ENCODE assay signal across 8 worm cellular contexts in genomic region chrIII:1218221-1218620, ce11.
TF ChIP-seq lines count a peak whose summit lies in the region.

No protein-coding gene starts in this region.

TF ChIP-seq in whole organism, L1 larva, 84 proteins besides CTCF, POLR2A, EP300 and RAD21 (continues in another document):
- TF ChIP-seq nhr-90 (tag; optimal IDR thresholded peaks at IDR 0.05; lab: Kevin White, UChicago; ENCODE audit: poor library complexity) (peak; percentile 24), ama-1 (optimal IDR thresholded peaks at IDR 0.05; lab: Kevin White, UChicago) (no peak), snu-23 (GFP tag; optimal IDR thresholded peaks at IDR 0.05; lab: Kevin White, UChicago) (peak; percentile 25), nhr-71 (tag; optimal IDR thresholded peaks at IDR 0.05; lab: Kevin White, UChicago) (peak; percentile 36), lin-35 (GFP tag; optimal IDR thresholded peaks at IDR 0.05; lab: Kevin White, UChicago) (peak in 1 of 2 experiments; percentile 11), grh-1 (GFP tag; IDR thresholded peaks at IDR 0.05; lab: Robert Waterston, UW) (no peak), C16A3.4 (tag; optimal IDR thresholded peaks at IDR 0.05; lab: Kevin White, UChicago) (no peak), tlp-1 (tag; optimal IDR thresholded peaks at IDR 0.05; lab: Kevin White, UChicago) (no peak), lsy-2 (tag; optimal IDR thresholded peaks at IDR 0.05; lab: Kevin White, UChicago) (peak in 1 of 2 experiments; percentile 17), rnt-1 (tag; optimal IDR thresholded peaks at IDR 0.05; lab: Kevin White, UChicago) (peak; percentile 33), lin-39 (tag; optimal IDR thresholded peaks at IDR 0.05; lab: Kevin White, UChicago) (no peak)

TF ChIP-seq in whole organism, L3 larva, 47 proteins besides CTCF, POLR2A, EP300 and RAD21:
- peak; percentile 4 for TF ChIP-seq pha-4 (tag; optimal IDR thresholded peaks at IDR 0.05; lab: Kevin White, UChicago)
- TF ChIP-seq nfya-1 (tag; optimal IDR thresholded peaks at IDR 0.05; lab: Kevin White, UChicago; ENCODE audit: insufficient read depth) = peak; percentile 27
- peak; percentile 13 for TF ChIP-seq elt-2 (tag; optimal IDR thresholded peaks at IDR 0.05; lab: Kevin White, UChicago)
- no peak for TF ChIP-seq nhr-11 (tag; optimal IDR thresholded peaks at IDR 0.05; lab: Kevin White, UChicago)
- TF ChIP-seq lin-39 (tag; optimal IDR thresholded peaks at IDR 0.05; lab: Kevin White, UChicago) = no peak
- TF ChIP-seq hmg-11 (tag; optimal IDR thresholded peaks at IDR 0.05; lab: Kevin White, UChicago) = no peak
- TF ChIP-seq lin-15B (tag; optimal IDR thresholded peaks at IDR 0.05; lab: Kevin White, UChicago) = peak; percentile 11
TF ChIP-seq in whole organism, L3 larva: peak in this region for 4.

TF ChIP-seq in whole organism, L4 larva, 104 proteins besides CTCF, POLR2A, EP300 and RAD21 (continues in another document):
- TF ChIP-seq dmd-9 (GFP tag; IDR thresholded peaks at IDR 0.05; lab: Robert Waterston, UW) (0 out of 2 replicates have a peak, but pooled peaks have one; percentile 45), F44E2.7 (GFP tag; IDR thresholded peaks at IDR 0.05; lab: Robert Waterston, UW) (no peak), saeg-2 (GFP tag; IDR thresholded peaks at IDR 0.05; lab: Robert Waterston, UW) (no peak), unc-62 (GFP tag; optimal IDR thresholded peaks at IDR 0.05 in 1 of 2; lab: Kevin White, UChicago) (peak in 1 of 2 experiments; percentile 36), unc-62 (tag; optimal IDR thresholded peaks at IDR 0.05; lab: Kevin White, UChicago) (no peak), dmd-6 (GFP tag; IDR thresholded peaks at IDR 0.05; lab: Robert Waterston, UW) (no peak; the same call in 1 of the 2 replicates), ama-1 (optimal IDR thresholded peaks at IDR 0.05; lab: Kevin White, UChicago) (no peak), duxl-1 (tag; optimal IDR thresholded peaks at IDR 0.05; lab: Kevin White, UChicago; ENCODE audit: poor library complexity) (no peak), sdz-12 (GFP tag; optimal IDR thresholded peaks at IDR 0.05; lab: Kevin White, UChicago) (no peak), dve-1 (tag; optimal IDR thresholded peaks at IDR 0.05; lab: Kevin White, UChicago; ENCODE audit: insufficient read depth) (peak; percentile 3), mes-2 (tag; optimal IDR thresholded peaks at IDR 0.05; lab: Kevin White, UChicago; ENCODE audit: poor library complexity, severe bottlenecking) (peak; percentile 72)

TF ChIP-seq in whole organism, early embryonic, 17 proteins besides CTCF, POLR2A, EP300 and RAD21 (continues in another document):
- TF ChIP-seq hnd-1 (tag; optimal IDR thresholded peaks at IDR 0.05; lab: Kevin White, UChicago) = peak; percentile 0
- TF ChIP-seq sea-1 (GFP tag; conservative IDR thresholded peaks at IDR 0.05; lab: Robert Waterston, UW) = 0 out of 2 replicates have a peak, but pooled peaks have one; percentile 64
- peak; percentile 40 for TF ChIP-seq tbx-37 (GFP tag; conservative IDR thresholded peaks at IDR 0.05; lab: Robert Waterston, UW)
- TF ChIP-seq ama-1 (optimal IDR thresholded peaks at IDR 0.05; lab: Kevin White, UChicago) = no peak
- TF ChIP-seq hmg-4 (GFP tag; optimal IDR thresholded peaks at IDR 0.05; lab: Kevin White, UChicago) = peak; percentile 12
- peak; percentile 58 for TF ChIP-seq F13C5.2 (tag; optimal IDR thresholded peaks at IDR 0.05; lab: Kevin White, UChicago)
- peak; percentile 77 for TF ChIP-seq scrt-1 (GFP tag; IDR thresholded peaks at IDR 0.05; lab: Robert Waterston, UW)
- peak; percentile 31 for TF ChIP-seq ceh-13 (GFP tag; optimal IDR thresholded peaks at IDR 0.05; lab: Kevin White, UChicago)
- TF ChIP-seq tbx-11 (GFP tag; IDR thresholded peaks at IDR 0.05; lab: Robert Waterston, UW) = peak; percentile 73
- TF ChIP-seq flt-1 (GFP tag; IDR thresholded peaks at IDR 0.05; lab: Robert Waterston, UW) = peak; percentile 77
- TF ChIP-seq aly-1 (tag; optimal IDR thresholded peaks at IDR 0.05; lab: Kevin White, UChicago) = peak; percentile 73
- peak; percentile 83 for TF ChIP-seq pes-1 (GFP tag; IDR thresholded peaks at IDR 0.05; lab: Robert Waterston, UW)

TF ChIP-seq in whole organism, late embryonic, 69 proteins besides CTCF, POLR2A, EP300 and RAD21 (continues in another document):
- TF ChIP-seq hlh-6 (tag; optimal IDR thresholded peaks at IDR 0.05; lab: Kevin White, UChicago) (peak; percentile 22), nhr-232 (tag; optimal IDR thresholded peaks at IDR 0.05; lab: Kevin White, UChicago) (peak; percentile 48), ceh-2 (tag; optimal IDR thresholded peaks at IDR 0.05; lab: Kevin White, UChicago) (peak; percentile 32), zip-5 (tag; optimal IDR thresholded peaks at IDR 0.05; lab: Kevin White, UChicago) (peak; percentile 11), che-1 (tag; optimal IDR thresholded peaks at IDR 0.05; lab: Kevin White, UChicago) (peak; percentile 69), fkh-6 (tag; optimal IDR thresholded peaks at IDR 0.05; lab: Kevin White, UChicago) (peak; percentile 31), lin-11 (tag; optimal IDR thresholded peaks at IDR 0.05; lab: Kevin White, UChicago) (peak; percentile 51), pha-2 (tag; optimal IDR thresholded peaks at IDR 0.05; lab: Kevin White, UChicago) (peak; percentile 69), fax-1 (tag; optimal IDR thresholded peaks at IDR 0.05; lab: Kevin White, UChicago) (no peak), pat-9 (tag; optimal IDR thresholded peaks at IDR 0.05; lab: Kevin White, UChicago) (peak; percentile 9), pag-3 (tag; optimal IDR thresholded peaks at IDR 0.05; lab: Kevin White, UChicago; ENCODE audit: borderline replicate concordance) (no peak), ceh-31 (tag; optimal IDR thresholded peaks at IDR 0.05; lab: Kevin White, UChicago) (no peak), elt-2 (tag; optimal IDR thresholded peaks at IDR 0.05; lab: Kevin White, UChicago) (peak; percentile 32)

TF ChIP-seq in whole organism, midembryonic, 9 proteins besides CTCF, POLR2A, EP300 and RAD21:
- peak; percentile 83; the same call in 1 of the 2 replicates for TF ChIP-seq tab-1 (GFP tag; IDR thresholded peaks at IDR 0.05; lab: Robert Waterston, UW)
- peak; percentile 75; the same call in 1 of the 2 replicates for TF ChIP-seq flt-1 (GFP tag; IDR thresholded peaks at IDR 0.05; lab: Robert Waterston, UW)
- TF ChIP-seq ztf-29 (GFP tag; IDR thresholded peaks at IDR 0.05; lab: Robert Waterston, UW) = peak; percentile 72; the same call in 1 of the 2 replicates
- peak; percentile 32; the same call in 1 of the 2 replicates for TF ChIP-seq ref-1 (GFP tag; conservative IDR thresholded peaks at IDR 0.05; lab: Robert Waterston, UW)
- TF ChIP-seq ztf-23 (GFP tag; IDR thresholded peaks at IDR 0.05; lab: Robert Waterston, UW) = peak; percentile 60
- 0 out of 2 replicates have a peak, but pooled peaks have one; percentile 26 for TF ChIP-seq klf-2 (GFP tag; conservative IDR thresholded peaks at IDR 0.05; lab: Robert Waterston, UW)
- TF ChIP-seq cog-1 (tag; optimal IDR thresholded peaks at IDR 0.05; lab: Kevin White, UChicago) = no peak
- no peak for TF ChIP-seq med-1 (GFP tag; optimal IDR thresholded peaks at IDR 0.05; lab: Kevin White, UChicago; ENCODE audit: insufficient read depth)
- no peak for TF ChIP-seq T22C8.4 (GFP tag; IDR thresholded peaks at IDR 0.05; lab: Robert Waterston, UW)

TF ChIP-seq in whole organism, mixed stage, embryonic, 35 proteins besides CTCF, POLR2A, EP300 and RAD21 (continues in another document):
- TF ChIP-seq snpc-4 (tag; optimal IDR thresholded peaks at IDR 0.05; lab: Kevin White, UChicago) (no peak), sptf-1 (tag; optimal IDR thresholded peaks at IDR 0.05; lab: Kevin White, UChicago) (peak; percentile 73), pha-4 (tag; optimal IDR thresholded peaks at IDR 0.05; lab: Kevin White, UChicago) (no peak), ztf-11 (tag; optimal IDR thresholded peaks at IDR 0.05; lab: Kevin White, UChicago) (no peak), unc-62 (GFP tag; optimal IDR thresholded peaks at IDR 0.05; lab: Kevin White, UChicago) (no peak), flh-1 (GFP tag; optimal IDR thresholded peaks at IDR 0.05; lab: Kevin White, UChicago) (peak; percentile 8), ham-2 (GFP tag; optimal IDR thresholded peaks at IDR 0.05; lab: Kevin White, UChicago) (peak; percentile 59), ceh-83 (GFP tag; optimal IDR thresholded peaks at IDR 0.05; lab: Kevin White, UChicago) (peak; percentile 67), elt-1 (tag; optimal IDR thresholded peaks at IDR 0.05; lab: Kevin White, UChicago; ENCODE audit: borderline replicate concordance, insufficient read depth) (no peak), nhr-237 (tag; optimal IDR thresholded peaks at IDR 0.05; lab: Kevin White, UChicago) (no peak), mls-2 (tag; optimal IDR thresholded peaks at IDR 0.05; lab: Kevin White, UChicago) (peak; percentile 28), unc-39 (tag; optimal IDR thresholded peaks at IDR 0.05; lab: Kevin White, UChicago) (no peak), drap-1 (GFP tag; optimal IDR thresholded peaks at IDR 0.05; lab: Kevin White, UChicago) (peak; percentile 28), M03D4.4 (tag; optimal IDR thresholded peaks at IDR 0.05; lab: Kevin White, UChicago) (peak; percentile 65), nhr-28 (tag; optimal IDR thresholded peaks at IDR 0.05; lab: Kevin White, UChicago) (no peak), ceh-39 (tag; optimal IDR thresholded peaks at IDR 0.05; lab: Kevin White, UChicago) (no peak)

TF ChIP-seq in whole organism, young adult, 124 proteins besides CTCF, POLR2A, EP300 and RAD21 (continues in another document):
- TF ChIP-seq mcd-1 (GFP tag; IDR thresholded peaks at IDR 0.05; lab: Robert Waterston, UW) = peak; percentile 42
- TF ChIP-seq K12H6.12 (tag; optimal IDR thresholded peaks at IDR 0.05; lab: Kevin White, UChicago) = no peak
- TF ChIP-seq dpl-1 (GFP tag; optimal IDR thresholded peaks at IDR 0.05; lab: Kevin White, UChicago) = peak; percentile 8
- peak; percentile 25 for TF ChIP-seq mxl-1 (tag; optimal IDR thresholded peaks at IDR 0.05; lab: Kevin White, UChicago)
- peak; percentile 91 for TF ChIP-seq tbp1 (GFP tag; optimal IDR thresholded peaks at IDR 0.05; lab: Kevin White, UChicago)
- no peak for TF ChIP-seq ceh-100 (GFP tag; IDR thresholded peaks at IDR 0.05; lab: Robert Waterston, UW)
- 0 out of 2 replicates have a peak, but pooled peaks have one; percentile 34 for TF ChIP-seq Y56A3A.18 (GFP tag; IDR thresholded peaks at IDR 0.05; lab: Robert Waterston, UW)
- no peak for TF ChIP-seq T07F8.4 (tag; optimal IDR thresholded peaks at IDR 0.05; lab: Kevin White, UChicago)
- TF ChIP-seq ztf-25 (GFP tag; IDR thresholded peaks at IDR 0.05; lab: Robert Waterston, UW) = no peak
- no peak for TF ChIP-seq rec-8 (tag; optimal IDR thresholded peaks at IDR 0.05; lab: Kevin White, UChicago)
- peak; percentile 49; the same call in 1 of the 2 replicates for TF ChIP-seq zfh-2 (GFP tag; conservative IDR thresholded peaks at IDR 0.05; lab: Robert Waterston, UW)
- no peak for TF ChIP-seq die-1 (tag; optimal IDR thresholded peaks at IDR 0.05; lab: Kevin White, UChicago)
- peak; percentile 52; the same call in 1 of the 2 replicates for TF ChIP-seq pbrm-1 (GFP tag; IDR thresholded peaks at IDR 0.05; lab: Robert Waterston, UW)
- TF ChIP-seq lin-40 (tag; optimal IDR thresholded peaks at IDR 0.05; lab: Kevin White, UChicago) = peak; percentile 28
- TF ChIP-seq aptf-3 (GFP tag; IDR thresholded peaks at IDR 0.05; lab: Robert Waterston, UW) = no peak
- TF ChIP-seq lin-26 (GFP tag; IDR thresholded peaks at IDR 0.05; lab: Robert Waterston, UW) = peak; percentile 73; the same call in 1 of the 2 replicates
- no peak for TF ChIP-seq F52B5.7 (tag; optimal IDR thresholded peaks at IDR 0.05; lab: Kevin White, UChicago)
